Worm (Caenorhabditis elegans) whole organism, L4/young adult: Measurements from ENCODE around the gene srh-82.

Source experiments
- W03F9.2 ChIP-seq: fragments of 150-350 bp; optimal IDR thresholded peaks from 2 replicates; lab custom pipeline; 2014; ENCODE audit warnings: missing biosample characterization, missing genetic modification characterization
- dao-5 ChIP-seq: sonication (generic microtip); optimal IDR thresholded peaks from 2 replicates; lab custom pipeline; 2016; ENCODE audit warnings: missing genotype, missing genetic modification characterization, moderate library complexity, missing compliant biosample characterization
- him-1 ChIP-seq: sonication (generic microtip); optimal IDR thresholded peaks from 2 replicates; lab custom pipeline; 2016; ENCODE audit warnings: missing genotype, missing genetic modification reagents, missing genetic modification characterization, missing compliant biosample characterization

- TF ChIP-seq him-1 (no peak), dao-5 (no peak), W03F9.2 (tag; lab: Kevin White, UChicago) (no peak)
Observed at ce11 chrV:153867-154266, 9.0 kb downstream of the srh-82 start.
